Worm (Caenorhabditis elegans) whole organism, L1 larva: ENCODE data around the gene ugt-1.

Experiments
- aly-2 ChIP-seq: fragments of 150-350 bp; optimal IDR thresholded peaks from 2 replicates; lab custom pipeline; 2014; ENCODE audit warnings: missing biosample characterization, missing genetic modification characterization
- ceh-82 ChIP-seq, 3 experiments: fragments of 150-350 bp in 1 of 3; sonication (generic microtip) in 2 of 3; optimal IDR thresholded peaks; 2 replicates each; lab custom pipeline; 2014 to 2017; ENCODE audit warnings: missing biosample characterization in 3 of 3, missing genetic modification characterization in 3 of 3
- dpl-1 ChIP-seq, 3 experiments: fragments of 150-350 bp in 2 of 3; sonication (generic microtip) in 1 of 3; optimal IDR thresholded peaks; 2 replicates each; lab custom pipeline; 2014 to 2017; ENCODE audit warnings: missing biosample characterization in 3 of 3, missing genetic modification characterization in 3 of 3, missing genetic modification reagents in 3 of 3
- egl-13 ChIP-seq: sonication (generic microtip); optimal IDR thresholded peaks from 2 replicates; lab custom pipeline; 2016; ENCODE audit warnings: missing genotype, missing genetic modification reagents, missing genetic modification characterization, missing compliant biosample characterization
- fkh-8 ChIP-seq: sonication (generic microtip); optimal IDR thresholded peaks from 2 replicates; lab custom pipeline; 2016; ENCODE audit warnings: mild to moderate bottlenecking, missing genetic modification characterization, missing compliant biosample characterization
- hlh-17 ChIP-seq: fragments of 200-800 bp; sonication (Bioruptor generic); optimal IDR thresholded peaks from 2 replicates; lab custom pipeline; 2018; ENCODE audit warnings: missing genetic modification characterization, mild to moderate bottlenecking, missing compliant biosample characterization, moderate library complexity, borderline replicate concordance
- lin-35 ChIP-seq, 2 experiments: fragments of 150-350 bp; optimal IDR thresholded peaks; 2 replicates each; lab custom pipeline; 2014; ENCODE audit warnings: missing biosample characterization in 2 of 2, missing genetic modification characterization in 2 of 2, missing genetic modification reagents in 2 of 2
- mep-1 ChIP-seq: fragments of 150-350 bp; optimal IDR thresholded peaks from 2 replicates; lab custom pipeline; 2014; ENCODE audit warnings: missing biosample characterization, missing genetic modification characterization
- nhr-12 ChIP-seq: sonication (generic microtip); optimal IDR thresholded peaks from 2 replicates; lab custom pipeline; 2017; ENCODE audit warnings: missing biosample characterization, missing genetic modification characterization
- rnt-1 ChIP-seq: sonication (generic microtip); optimal IDR thresholded peaks from 2 replicates; lab custom pipeline; 2016; ENCODE audit warnings: mild to moderate bottlenecking, missing genetic modification characterization, moderate library complexity, missing compliant biosample characterization
- skn-1 ChIP-seq: fragments of 150-350 bp; optimal IDR thresholded peaks from 2 replicates; lab custom pipeline; 2014; ENCODE audit warnings: missing biosample characterization, missing genetic modification characterization
- zag-1 ChIP-seq: fragments of 150-350 bp; optimal IDR thresholded peaks from 2 replicates; lab custom pipeline; 2014; ENCODE audit warnings: missing biosample characterization, missing genetic modification characterization

ce11 chrV:10382142-10382541 is 13.3 kb upstream of the ugt-1 start, which contains the start of gene pqn-2:
- TF ChIP-seq rnt-1 (tag; lab: Kevin White, UChicago) (no peak), nhr-12 (no peak), dpl-1 (GFP tag; optimal IDR thresholded peaks at IDR 0.05; lab: Kevin White, UChicago) (no peak), fkh-8 (tag; lab: Kevin White, UChicago) (no peak), zag-1 (no peak), egl-13 (no peak), hlh-17 (GFP tag; lab: Kevin White, UChicago) (no peak), skn-1 (no peak), lin-35 (GFP tag; optimal IDR thresholded peaks at IDR 0.05; lab: Kevin White, UChicago) (no peak), aly-2 (tag; lab: Kevin White, UChicago) (no peak), mep-1 (no peak), ceh-82 (tag; optimal IDR thresholded peaks at IDR 0.05; lab: Kevin White, UChicago) (no peak)
